Comparison of ENCODE assay signal across 2 fruit fly cellular contexts in the genomic region with DNA sequence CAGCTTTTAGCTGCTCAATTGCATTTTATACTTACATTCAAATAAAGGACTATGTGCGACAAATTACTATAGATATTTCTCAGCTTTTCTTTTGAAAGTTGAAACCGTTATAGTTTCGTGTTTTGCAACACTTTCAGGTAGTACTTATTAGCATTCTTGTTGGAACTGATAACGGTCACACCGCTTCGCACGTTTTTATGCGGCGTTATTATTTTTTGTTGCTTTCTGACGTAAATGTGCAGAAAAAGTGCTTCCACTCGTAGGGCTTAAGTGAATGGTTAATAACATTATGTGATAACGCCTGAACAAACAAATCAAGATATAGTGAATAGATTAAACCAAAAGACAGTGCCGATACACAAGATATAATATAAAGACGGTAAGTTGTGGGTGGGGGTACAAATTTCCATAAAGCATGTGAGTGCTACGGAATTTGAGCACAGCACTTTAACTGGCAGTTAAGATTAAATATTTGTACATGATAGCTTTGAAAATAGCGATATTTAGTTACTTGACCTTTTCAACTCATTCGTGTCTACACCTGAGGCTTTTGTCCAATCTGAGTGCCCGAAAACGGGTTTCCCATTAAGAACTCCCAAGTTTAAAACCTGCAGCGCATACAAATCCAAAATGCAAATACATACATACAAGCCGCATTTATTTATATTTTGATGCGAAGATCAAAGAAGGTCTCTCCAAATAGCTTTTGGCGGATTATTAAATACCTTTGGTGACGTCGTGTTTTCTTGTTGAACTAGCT.
TF ChIP-seq lines count a peak whose summit lies in the region.

Gene papi, plus strand, starts transcription at position 176 of the 760 bp plus-strand sequence.

TF ChIP-seq in whole organism, embryonic, 481 proteins besides CTCF, POLR2A, EP300 and RAD21 (continued from another document and continues in another):
- TF ChIP-seq NC2α (GFP tag; optimal IDR thresholded peaks at IDR 0.05; lab: Kevin White, UChicago) (no peak), CG8388 (GFP tag; optimal IDR thresholded peaks at IDR 0.05; lab: Kevin White, UChicago) (no peak), ssp (GFP tag; IDR thresholded peaks at IDR 0.05; lab: Robert Waterston, UW) (no peak), CG7271 (tag; optimal IDR thresholded peaks at IDR 0.05; lab: Kevin White, UChicago) (no peak), Mes4 (GFP tag; optimal IDR thresholded peaks at IDR 0.05; lab: Kevin White, UChicago) (no peak), Xrp1 (GFP tag; IDR thresholded peaks at IDR 0.05; lab: Robert Waterston, UW) (no peak), HLHmδ (GFP tag; optimal IDR thresholded peaks at IDR 0.05; lab: Kevin White, UChicago) (no peak), CG4360 (GFP tag; IDR thresholded peaks at IDR 0.05; lab: Robert Waterston, UW) (0 out of 2 replicates have a peak, but pooled peaks have one; percentile 38), CG32532 (GFP tag; IDR thresholded peaks at IDR 0.05; lab: Robert Waterston, UW) (no peak), CG12071 (GFP tag; optimal IDR thresholded peaks at IDR 0.05; lab: Kevin White, UChicago) (no peak), ap (GFP tag; IDR thresholded peaks at IDR 0.05; lab: Robert Waterston, UW) (no peak), Dp (GFP tag; optimal IDR thresholded peaks at IDR 0.05; lab: Kevin White, UChicago) (peak; percentile 27), CG11695 (GFP tag; IDR thresholded peaks at IDR 0.05; lab: Robert Waterston, UW) (no peak), Bgb (GFP tag; IDR thresholded peaks at IDR 0.05; lab: Robert Waterston, UW; ENCODE audit: partially characterized antibody) (no peak), CG4707 (GFP tag; optimal IDR thresholded peaks at IDR 0.05; lab: Kevin White, UChicago) (no peak), lmd (GFP tag; IDR thresholded peaks at IDR 0.05; lab: Robert Waterston, UW) (no peak), Hr39 (optimal IDR thresholded peaks at IDR 0.05; lab: Kevin White, UChicago) (no peak), CG6813 (GFP tag; optimal IDR thresholded peaks at IDR 0.05; lab: Kevin White, UChicago) (no peak), ranshi (GFP tag; IDR thresholded peaks at IDR 0.05; lab: Robert Waterston, UW) (no peak), CG16779 (GFP tag; IDR thresholded peaks at IDR 0.05; lab: Robert Waterston, UW) (no peak), da (GFP tag; optimal IDR thresholded peaks at IDR 0.05; lab: Kevin White, UChicago) (no peak), ara (GFP tag; IDR thresholded peaks at IDR 0.05; lab: Robert Waterston, UW) (no peak), CG4854 (GFP tag; optimal IDR thresholded peaks at IDR 0.05; lab: Kevin White, UChicago) (no peak), CG1233 (GFP tag; optimal IDR thresholded peaks at IDR 0.05; lab: Kevin White, UChicago) (no peak), MBD-R2 (GFP tag; IDR thresholded peaks at IDR 0.05; lab: Robert Waterston, UW) (peak; percentile 39), rib (GFP tag; IDR thresholded peaks at IDR 0.05; lab: Robert Waterston, UW) (no peak), Six4 (GFP tag; optimal IDR thresholded peaks at IDR 0.05; lab: Kevin White, UChicago) (no peak), CG10209 (GFP tag; optimal IDR thresholded peaks at IDR 0.05; lab: Kevin White, UChicago) (no peak), Blimp-1 (GFP tag; optimal IDR thresholded peaks at IDR 0.05; lab: Kevin White, UChicago) (no peak), CG17829 (tag; optimal IDR thresholded peaks at IDR 0.05; lab: Kevin White, UChicago) (peak; percentile 13), Hsf (GFP tag; optimal IDR thresholded peaks at IDR 0.05; lab: Kevin White, UChicago) (no peak), CG4820 (GFP tag; optimal IDR thresholded peaks at IDR 0.05; lab: Kevin White, UChicago) (no peak), PHDP (tag; optimal IDR thresholded peaks at IDR 0.05; lab: Kevin White, UChicago) (no peak), Hey (tag; optimal IDR thresholded peaks at IDR 0.05; lab: Kevin White, UChicago) (no peak), cwo (GFP tag; optimal IDR thresholded peaks at IDR 0.05; lab: Kevin White, UChicago) (peak; percentile 66), pb (GFP tag; optimal IDR thresholded peaks at IDR 0.05; lab: Kevin White, UChicago) (no peak), toy (GFP tag; IDR thresholded peaks at IDR 0.05; lab: Robert Waterston, UW) (no peak), twi (tag; optimal IDR thresholded peaks at IDR 0.05; lab: Kevin White, UChicago) (no peak), CG9437 (GFP tag; optimal IDR thresholded peaks at IDR 0.05; lab: Kevin White, UChicago) (peak; percentile 27), dati (GFP tag; IDR thresholded peaks at IDR 0.05; lab: Robert Waterston, UW) (no peak), sc (optimal IDR thresholded peaks at IDR 0.05; lab: Kevin White, UChicago) (no peak), sc (GFP tag; optimal IDR thresholded peaks at IDR 0.05; lab: Kevin White, UChicago) (no peak), Ravus (GFP tag; IDR thresholded peaks at IDR 0.05; lab: Robert Waterston, UW) (no peak), NfI (GFP tag; optimal IDR thresholded peaks at IDR 0.05; lab: Kevin White, UChicago) (no peak), tap (tag; optimal IDR thresholded peaks at IDR 0.05; lab: Kevin White, UChicago) (no peak), CG8089 (GFP tag; optimal IDR thresholded peaks at IDR 0.05; lab: Kevin White, UChicago) (no peak), hbn (GFP tag; IDR thresholded peaks at IDR 0.05; lab: Robert Waterston, UW; ENCODE audit: partially characterized antibody) (no peak), CG1647 (GFP tag; optimal IDR thresholded peaks at IDR 0.05; lab: Kevin White, UChicago) (no peak), emc (GFP tag; optimal IDR thresholded peaks at IDR 0.05; lab: Kevin White, UChicago) (no peak), sd (tag; optimal IDR thresholded peaks at IDR 0.05; lab: Kevin White, UChicago) (peak; percentile 75), CG11696 (GFP tag; IDR thresholded peaks at IDR 0.05; lab: Robert Waterston, UW) (no peak), Hr78 (GFP tag; optimal IDR thresholded peaks at IDR 0.05; lab: Kevin White, UChicago) (peak in 1 of 2 experiments; percentile 90), Ets65A (GFP tag; lab: Kevin White, UChicago) (no peak), Kr (GFP tag; optimal IDR thresholded peaks at IDR 0.05; lab: Kevin White, UChicago) (no peak), dm (GFP tag; optimal IDR thresholded peaks at IDR 0.05; lab: Kevin White, UChicago) (peak; percentile 67), CG9727 (GFP tag; optimal IDR thresholded peaks at IDR 0.05; lab: Kevin White, UChicago) (no peak), Dip3 (GFP tag; optimal IDR thresholded peaks at IDR 0.05; lab: Kevin White, UChicago) (no peak), tx (GFP tag; optimal IDR thresholded peaks at IDR 0.05; lab: Kevin White, UChicago) (no peak), HLH54F (GFP tag; optimal IDR thresholded peaks at IDR 0.05; lab: Kevin White, UChicago) (no peak), CG10366 (GFP tag; IDR thresholded peaks at IDR 0.05; lab: Robert Waterston, UW) (no peak), CG30403 (GFP tag; optimal IDR thresholded peaks at IDR 0.05; lab: Kevin White, UChicago) (no peak), ro (GFP tag; IDR thresholded peaks at IDR 0.05; lab: Robert Waterston, UW) (no peak), bbx (GFP tag; IDR thresholded peaks at IDR 0.05; lab: Robert Waterston, UW; ENCODE audit: partially characterized antibody) (no peak), CG3163 (GFP tag; optimal IDR thresholded peaks at IDR 0.05; lab: Kevin White, UChicago) (no peak), seq (GFP tag; IDR thresholded peaks at IDR 0.05; lab: Robert Waterston, UW) (no peak), Gug (GFP tag; IDR thresholded peaks at IDR 0.05; lab: Robert Waterston, UW) (no peak)

TF ChIP-seq in whole organism, prepupa, 60 proteins besides CTCF, POLR2A, EP300 and RAD21 (continued from another document):
- TF ChIP-seq achi (GFP tag; optimal IDR thresholded peaks at IDR 0.05; lab: Kevin White, UChicago) (no peak), CG8119 (GFP tag; IDR thresholded peaks at IDR 0.05; lab: Robert Waterston, UW) (no peak), vri (GFP tag; optimal IDR thresholded peaks at IDR 0.05; lab: Kevin White, UChicago) (peak; percentile 26), Eip78C (GFP tag; lab: Kevin White, UChicago) (peak; percentile 62), CG32006 (GFP tag; optimal IDR thresholded peaks at IDR 0.05; lab: Kevin White, UChicago) (no peak)
